Worm (Caenorhabditis elegans) whole organism, late embryonic: ENCODE data around the gene T02G5.3.

ENCODE experiments used
- C08G9.2 ChIP-seq: sonication (generic microtip); optimal IDR thresholded peaks from 2 replicates; lab custom pipeline; 2016; ENCODE audit warnings: mild to moderate bottlenecking, missing genetic modification characterization, moderate library complexity, missing compliant biosample characterization
- C38D4.7 ChIP-seq: fragments of 200-800 bp; sonication (Bioruptor generic); optimal IDR thresholded peaks from 2 replicates; lab custom pipeline; 2018; ENCODE audit warnings: mild to moderate bottlenecking, missing genetic modification characterization, moderate library complexity, missing compliant biosample characterization
- Y22D7AL.16 ChIP-seq: sonication (generic microtip); optimal IDR thresholded peaks from 2 replicates; lab custom pipeline; 2016; ENCODE audit warnings: missing genetic modification characterization, missing compliant biosample characterization
- ahr-1 ChIP-seq: sonication (generic microtip); optimal IDR thresholded peaks from 2 replicates; lab custom pipeline; 2016; ENCODE audit warnings: missing genetic modification characterization, missing compliant biosample characterization
- ceh-14 ChIP-seq: sonication (generic microtip); optimal IDR thresholded peaks from 2 replicates; lab custom pipeline; 2016; ENCODE audit warnings: missing genotype, missing genetic modification characterization, missing compliant biosample characterization
- ceh-19 ChIP-seq: fragments of 200-800 bp; sonication (Bioruptor generic); optimal IDR thresholded peaks from 2 replicates; lab custom pipeline; 2018; ENCODE audit warnings: mild to moderate bottlenecking, missing genetic modification characterization, missing compliant biosample characterization
- ceh-2 ChIP-seq: sonication (generic microtip); optimal IDR thresholded peaks from 2 replicates; lab custom pipeline; 2016; ENCODE audit warnings: missing genotype, missing genetic modification characterization, missing compliant biosample characterization
- ceh-31 ChIP-seq: sonication (generic microtip); optimal IDR thresholded peaks from 2 replicates; lab custom pipeline; 2016; ENCODE audit warnings: missing genetic modification characterization, missing compliant biosample characterization
- ceh-34 ChIP-seq: sonication (generic microtip); optimal IDR thresholded peaks from 2 replicates; lab custom pipeline; 2016; ENCODE audit warnings: mild to moderate bottlenecking, missing genetic modification characterization, missing compliant biosample characterization
- ceh-45 ChIP-seq: fragments of 200-800 bp; sonication (Bioruptor generic); IDR thresholded peaks from 2 replicates; pipeline ENCODE4 v1.3.6; 2022; ENCODE audit warnings: missing genetic modification reagents, missing genetic modification characterization, missing compliant biosample characterization
- ceh-6 ChIP-seq: fragments of 200-800 bp; sonication (Bioruptor generic); optimal IDR thresholded peaks from 2 replicates; lab custom pipeline; 2018; ENCODE audit warnings: mild to moderate bottlenecking, missing genetic modification characterization, missing compliant biosample characterization
- che-1 ChIP-seq: sonication (generic microtip); optimal IDR thresholded peaks from 2 replicates; lab custom pipeline; 2016; ENCODE audit warnings: mild to moderate bottlenecking, missing genetic modification characterization, missing compliant biosample characterization
- elt-2 ChIP-seq: sonication (generic microtip); optimal IDR thresholded peaks from 2 replicates; lab custom pipeline; 2016; ENCODE audit warnings: missing genetic modification reagents, missing genetic modification characterization, missing compliant biosample characterization
- ets-4 ChIP-seq: sonication (generic microtip); optimal IDR thresholded peaks from 2 replicates; lab custom pipeline; 2016; ENCODE audit warnings: missing genetic modification characterization, missing compliant biosample characterization
- fkh-10 ChIP-seq: fragments of 150-350 bp; optimal IDR thresholded peaks from 2 replicates; lab custom pipeline; 2014; ENCODE audit warnings: missing biosample characterization, missing genetic modification reagents, missing genetic modification characterization
- fkh-6 ChIP-seq: sonication (generic microtip); optimal IDR thresholded peaks from 2 replicates; lab custom pipeline; 2016; ENCODE audit warnings: missing genetic modification characterization, missing compliant biosample characterization
- hlh-6 ChIP-seq: sonication (generic microtip); optimal IDR thresholded peaks from 2 replicates; lab custom pipeline; 2016; ENCODE audit warnings: missing genotype, missing genetic modification characterization, missing compliant biosample characterization
- mec-3 ChIP-seq: sonication (generic microtip); optimal IDR thresholded peaks from 2 replicates; lab custom pipeline; 2016; ENCODE audit warnings: borderline replicate concordance, missing genetic modification characterization, missing compliant biosample characterization
- nfya-1 ChIP-seq: sonication (generic microtip); optimal IDR thresholded peaks from 2 replicates; lab custom pipeline; 2017; ENCODE audit warnings: missing genetic modification characterization, mild to moderate bottlenecking, missing compliant biosample characterization, antibody characterized with exemption, moderate library complexity
- nhr-11 ChIP-seq: fragments of 150-350 bp; optimal IDR thresholded peaks from 2 replicates; lab custom pipeline; 2014; ENCODE audit warnings: missing biosample characterization, missing genetic modification characterization
- nhr-232 ChIP-seq: sonication (generic microtip); optimal IDR thresholded peaks from 2 replicates; lab custom pipeline; 2016; ENCODE audit warnings: missing genetic modification characterization, missing compliant biosample characterization
- pag-3 ChIP-seq: sonication (generic microtip); optimal IDR thresholded peaks from 2 replicates; lab custom pipeline; 2016; ENCODE audit warnings: missing compliant biosample characterization, missing genetic modification characterization, borderline replicate concordance
- pax-1 ChIP-seq: fragments of 150-350 bp; optimal IDR thresholded peaks from 2 replicates; lab custom pipeline; 2014; ENCODE audit warnings: missing biosample characterization, missing genetic modification characterization
- pha-2 ChIP-seq: sonication (generic microtip); optimal IDR thresholded peaks from 2 replicates; lab custom pipeline; 2017; ENCODE audit warnings: mild to moderate bottlenecking, missing genetic modification characterization, missing compliant biosample characterization
- ref-2 ChIP-seq: sonication (generic microtip); optimal IDR thresholded peaks from 2 replicates; lab custom pipeline; 2016; ENCODE audit warnings: missing genetic modification characterization, missing compliant biosample characterization
- rnt-1 ChIP-seq: sonication (generic microtip); optimal IDR thresholded peaks from 2 replicates; lab custom pipeline; 2016; ENCODE audit warnings: missing genetic modification characterization, missing compliant biosample characterization
- syd-9 ChIP-seq: sonication (generic microtip); optimal IDR thresholded peaks from 2 replicates; lab custom pipeline; 2016; ENCODE audit warnings: mild to moderate bottlenecking, missing genetic modification characterization, moderate library complexity, missing compliant biosample characterization
- tbx-2 ChIP-seq: sonication (generic microtip); optimal IDR thresholded peaks from 2 replicates; lab custom pipeline; 2016; ENCODE audit warnings: missing genetic modification characterization, missing compliant biosample characterization
- unc-42 ChIP-seq: sonication (generic microtip); optimal IDR thresholded peaks from 2 replicates; lab custom pipeline; 2016; ENCODE audit warnings: missing genotype, missing genetic modification characterization, missing compliant biosample characterization
- zip-5 ChIP-seq: sonication (generic microtip); optimal IDR thresholded peaks from 2 replicates; lab custom pipeline; 2016; ENCODE audit warnings: missing genetic modification characterization, missing compliant biosample characterization

The T02G5.3 gene

ce11 chrII:7122661-7123418 lies 29.7 kb downstream of the T02G5.3 start, which contains the start of gene F10E7.11:
Gene F10E7.11 (minus strand): TSS chrII:7122892.
- TF ChIP-seq unc-42 (tag; lab: Kevin White, UChicago) (no peak), C08G9.2 (peak; percentile 9), ref-2 (tag; lab: Kevin White, UChicago) (peak; percentile 23), tbx-2 (tag; lab: Kevin White, UChicago) (peak; percentile 59), ceh-34 (tag; lab: Kevin White, UChicago) (peak; percentile 16), zip-5 (peak; percentile 29), ceh-14 (tag; lab: Kevin White, UChicago) (no peak), ceh-31 (tag; lab: Kevin White, UChicago) (peak; percentile 25)

- TF ChIP-seq fkh-6: no peak
These were observed 33.3 kb downstream of the T02G5.3 start, which contains the start of gene F10E7.1 for ce11 chrII:7126457-7126856. Gene F10E7.1 (plus strand): TSS chrII:7126757.

- TF ChIP-seq nfya-1: peak; percentile 4
- no peak for TF ChIP-seq pax-1 (tag; lab: Kevin White, UChicago)
- no peak for TF ChIP-seq che-1 (tag; lab: Kevin White, UChicago)
- TF ChIP-seq zip-5: no peak
These were observed 38.9 kb downstream of the T02G5.3 start, which contains the start of the genes T07F8.4 and gld-3 for ce11 chrII:7131871-7132693. Gene T07F8.4 (minus strand): TSS chrII:7132032. Gene gld-3 (plus strand): TSS chrII:7132643.

ce11 chrII:7139064-7139463 lies 45.9 kb downstream of the T02G5.3 start:
- TF ChIP-seq ets-4 (no peak), elt-2 (tag; lab: Kevin White, UChicago) (peak; percentile 74)

- TF ChIP-seq ceh-45: no peak
- TF ChIP-seq fkh-10: no peak
- TF ChIP-seq pag-3 (tag; lab: Kevin White, UChicago): no peak
- TF ChIP-seq mec-3 (tag; lab: Kevin White, UChicago): no peak
- TF ChIP-seq syd-9 (tag; lab: Kevin White, UChicago): no peak
- TF ChIP-seq ets-4: no peak
- no peak for TF ChIP-seq ref-2 (tag; lab: Kevin White, UChicago)
- TF ChIP-seq ahr-1 (tag; lab: Kevin White, UChicago): no peak
- no peak for TF ChIP-seq ceh-34 (tag; lab: Kevin White, UChicago)
- TF ChIP-seq pax-1 (tag; lab: Kevin White, UChicago): no peak
- no peak for TF ChIP-seq nfya-1
- TF ChIP-seq ceh-6 (GFP tag; lab: Kevin White, UChicago): no peak
- no peak for TF ChIP-seq hlh-6 (tag; lab: Kevin White, UChicago)
- TF ChIP-seq C08G9.2: no peak
- no peak for TF ChIP-seq C38D4.7
- TF ChIP-seq ceh-19 (GFP tag; lab: Kevin White, UChicago): no peak
- TF ChIP-seq rnt-1: no peak
- TF ChIP-seq nhr-11 (tag; lab: Kevin White, UChicago): no peak
- TF ChIP-seq pha-2: no peak
- TF ChIP-seq Y22D7AL.16: no peak
These were observed 51.1 kb downstream of the T02G5.3 start, which contains the start of gene npr-31 for ce11 chrII:7144307-7144706. Gene npr-31 (plus strand): TSS chrII:7144607.

- TF ChIP-seq ceh-2 (tag; lab: Kevin White, UChicago) (no peak), syd-9 (tag; lab: Kevin White, UChicago) (no peak), nhr-232 (no peak)
These were observed 53.1 kb downstream of the T02G5.3 start for ce11 chrII:7146240-7146639.
